Fruit fly (Drosophila melanogaster): ENCODE results near the gene CG9915.

The CG9915 gene

dm6 chrX:16288492-16288964 lies 24.4 kb downstream of the CG9915 start, which contains the start of the genes CG32576 and caz:
Gene CG32576, minus strand, starts transcription at chrX:16288533.
Gene caz, plus strand, starts transcription at chrX:16288810.
- TF ChIP-seq CG15336 (GFP tag; IDR thresholded peaks at IDR 0.05) (no peak), CG8632 (GFP tag; optimal IDR thresholded peaks at IDR 0.05) (no peak), Hr38 (GFP tag; optimal IDR thresholded peaks at IDR 0.05) (no peak), topi (GFP tag; optimal IDR thresholded peaks at IDR 0.05) (no peak), spab (GFP tag; optimal IDR thresholded peaks at IDR 0.05) (no peak), CG3032 (tag; optimal IDR thresholded peaks at IDR 0.05) (peak; percentile 23), Met (GFP tag; optimal IDR thresholded peaks at IDR 0.05) (no peak), CG9139 (GFP tag; optimal IDR thresholded peaks at IDR 0.05) (no peak), OdsH (GFP tag; optimal IDR thresholded peaks at IDR 0.05) (no peak), acj6 (GFP tag; optimal IDR thresholded peaks at IDR 0.05) (peak; percentile 46), salr (GFP tag; optimal IDR thresholded peaks at IDR 0.05) (no peak), CG31627 (GFP tag; optimal IDR thresholded peaks at IDR 0.05) (no peak), eg (GFP tag; IDR thresholded peaks at IDR 0.05) (no peak), CG6854 (GFP tag; optimal IDR thresholded peaks at IDR 0.05) (no peak), Gug (GFP tag; IDR thresholded peaks at IDR 0.05) (no peak), Ets21C (GFP tag; optimal IDR thresholded peaks at IDR 0.05) (no peak), pdm3 (GFP tag; optimal IDR thresholded peaks at IDR 0.05) (no peak), CG10669 (GFP tag; optimal IDR thresholded peaks at IDR 0.05) (no peak), svp (GFP tag) (no peak), Eip78C (GFP tag) (peak; percentile 8), CG10631 (GFP tag; optimal IDR thresholded peaks at IDR 0.05) (peak; percentile 51), lz (GFP tag; optimal IDR thresholded peaks at IDR 0.05) (peak; percentile 12), CG8319 (GFP tag; optimal IDR thresholded peaks at IDR 0.05) (no peak), Hr39 (GFP tag; optimal IDR thresholded peaks at IDR 0.05) (no peak), Lpt (GFP tag; optimal IDR thresholded peaks at IDR 0.05) (no peak), CG6163 (GFP tag; IDR thresholded peaks at IDR 0.05) (no peak), dac (GFP tag; optimal IDR thresholded peaks at IDR 0.05) (no peak), Sox14 (GFP tag; optimal IDR thresholded peaks at IDR 0.05) (no peak), ss (GFP tag; optimal IDR thresholded peaks at IDR 0.05) (no peak), CG11902 (GFP tag; optimal IDR thresholded peaks at IDR 0.05) (no peak), esn (GFP tag; optimal IDR thresholded peaks at IDR 0.05) (peak; percentile 49), Eip93F (GFP tag; optimal IDR thresholded peaks at IDR 0.05) (no peak), fd59A (GFP tag; optimal IDR thresholded peaks at IDR 0.05) (no peak), vri (GFP tag; optimal IDR thresholded peaks at IDR 0.05) (peak; percentile 23), Blimp-1 (GFP tag; optimal IDR thresholded peaks at IDR 0.05) (peak; percentile 8), CG8119 (GFP tag; IDR thresholded peaks at IDR 0.05) (no peak), fkh (GFP tag; optimal IDR thresholded peaks at IDR 0.05) (peak; percentile 94), Sox15 (GFP tag; optimal IDR thresholded peaks at IDR 0.05) (no peak), CG6808 (GFP tag; optimal IDR thresholded peaks at IDR 0.05) (no peak), Eip75B (GFP tag; optimal IDR thresholded peaks at IDR 0.05) (no peak), CG6276 (GFP tag; optimal IDR thresholded peaks at IDR 0.05) (no peak), CG32006 (GFP tag; optimal IDR thresholded peaks at IDR 0.05) (no peak), Smox (GFP tag; optimal IDR thresholded peaks at IDR 0.05) (no peak), CG16779 (tag; optimal IDR thresholded peaks at IDR 0.05) (no peak), CG1621 (tag; optimal IDR thresholded peaks at IDR 0.05) (no peak), Hr4 (GFP tag; optimal IDR thresholded peaks at IDR 0.05) (no peak), CG11762 (GFP tag; optimal IDR thresholded peaks at IDR 0.05; ENCODE audit: insufficient read depth) (no peak), CG6792 (GFP tag; optimal IDR thresholded peaks at IDR 0.05) (peak; percentile 13), net (GFP tag; optimal IDR thresholded peaks at IDR 0.05) (no peak), fd85E (GFP tag; optimal IDR thresholded peaks at IDR 0.05) (no peak), CG34406 (GFP tag; optimal IDR thresholded peaks at IDR 0.05) (no peak), CG7368 (GFP tag; optimal IDR thresholded peaks at IDR 0.05) (no peak), CG11294 (GFP tag; IDR thresholded peaks at IDR 0.05) (no peak)

Measured in whole organism, prepupa.